Fruit fly (Drosophila melanogaster): ENCODE data around the gene CG17776.
A peak's percentile ranks its signal among the peaks of the same experiment; 100 is the strongest.

CG17776 gene

dm6 chrX:2166129-2166528 lies 18.4 kb upstream of the CG17776 start (continued):
- TF ChIP-seq chif (GFP tag; optimal IDR thresholded peaks at IDR 0.05) (peak in 1 of 2 experiments; percentile 51), CG12071 (GFP tag; optimal IDR thresholded peaks at IDR 0.05) (peak; percentile 32), CG2712 (tag; optimal IDR thresholded peaks at IDR 0.05) (peak; percentile 52), CG13123 (GFP tag; optimal IDR thresholded peaks at IDR 0.05) (no peak), CG15073 (GFP tag; optimal IDR thresholded peaks at IDR 0.05) (no peak), Awh (GFP tag; IDR thresholded peaks at IDR 0.05) (peak; percentile 69)

- TF ChIP-seq zfh1 (GFP tag; IDR thresholded peaks at IDR 0.05) = no peak
- no peak for TF ChIP-seq Stat92E (GFP tag; optimal IDR thresholded peaks at IDR 0.05)
- 0 out of 2 replicates have a peak, but pooled peaks have one; percentile 10 for TF ChIP-seq crol (GFP tag; IDR thresholded peaks at IDR 0.05)
- TF ChIP-seq CG2875 (GFP tag; optimal IDR thresholded peaks at IDR 0.05) = no peak
- no peak for TF ChIP-seq CG2129 (GFP tag; IDR thresholded peaks at IDR 0.05; ENCODE audit: partially characterized antibody)
- no peak for TF ChIP-seq dmrt11E (tag; optimal IDR thresholded peaks at IDR 0.05)
- TF ChIP-seq CG17328 (GFP tag; IDR thresholded peaks at IDR 0.05) = no peak
- no peak for TF ChIP-seq caup (GFP tag; optimal IDR thresholded peaks at IDR 0.05; ENCODE audit: severe bottlenecking)
- no peak for TF ChIP-seq ems (GFP tag; optimal IDR thresholded peaks at IDR 0.05)
- TF ChIP-seq CG18476 (GFP tag; optimal IDR thresholded peaks at IDR 0.05) = no peak
- TF ChIP-seq Pdp1 (GFP tag; optimal IDR thresholded peaks at IDR 0.05) = peak in 1 of 2 experiments; percentile 53
- no peak for TF ChIP-seq CG34422 (GFP tag; IDR thresholded peaks at IDR 0.05)
- no peak for TF ChIP-seq shn (GFP tag; optimal IDR thresholded peaks at IDR 0.05)
- no peak for TF ChIP-seq ATbp (GFP tag; optimal IDR thresholded peaks at IDR 0.05)
- TF ChIP-seq p53 (GFP tag; optimal IDR thresholded peaks at IDR 0.05) = no peak
- peak; percentile 44 for TF ChIP-seq cwo (GFP tag; optimal IDR thresholded peaks at IDR 0.05)
- no peak for TF ChIP-seq mirr (GFP tag; optimal IDR thresholded peaks at IDR 0.05)
- no peak for TF ChIP-seq CG1024 (GFP tag; IDR thresholded peaks at IDR 0.05)
- TF ChIP-seq CG17385 (GFP tag; optimal IDR thresholded peaks at IDR 0.05) = no peak
- TF ChIP-seq CG3407 (GFP tag; optimal IDR thresholded peaks at IDR 0.05) = no peak
- TF ChIP-seq abd-A (tag; optimal IDR thresholded peaks at IDR 0.05) = no peak
- no peak for TF ChIP-seq Poxn (GFP tag; IDR thresholded peaks at IDR 0.05)
- TF ChIP-seq Aef1 (GFP tag; IDR thresholded peaks at IDR 0.05) = no peak
- peak; percentile 85 for TF ChIP-seq Hr39 (optimal IDR thresholded peaks at IDR 0.05)
- TF ChIP-seq CG11560 (tag; IDR thresholded peaks at IDR 0.05) = no peak
- peak; percentile 79 for TF ChIP-seq sd (tag; optimal IDR thresholded peaks at IDR 0.05)
- no peak for TF ChIP-seq CG17802 (tag; optimal IDR thresholded peaks at IDR 0.05)
- TF ChIP-seq NC2α (GFP tag; optimal IDR thresholded peaks at IDR 0.05) = no peak
- TF ChIP-seq CG12236 (GFP tag; optimal IDR thresholded peaks at IDR 0.05) = no peak
- TF ChIP-seq maf-S (GFP tag; optimal IDR thresholded peaks at IDR 0.05) = no peak
- no peak for TF ChIP-seq CG12219 (GFP tag; optimal IDR thresholded peaks at IDR 0.05)
- TF ChIP-seq emc (GFP tag; optimal IDR thresholded peaks at IDR 0.05) = no peak
- no peak for TF ChIP-seq CG4282 (GFP tag; optimal IDR thresholded peaks at IDR 0.05)
- no peak for TF ChIP-seq CHES-1-like (GFP tag; optimal IDR thresholded peaks at IDR 0.05)
- TF ChIP-seq CG9727 (GFP tag; optimal IDR thresholded peaks at IDR 0.05) = no peak
- no peak for TF ChIP-seq CoRest (tag; optimal IDR thresholded peaks at IDR 0.05)
- peak; percentile 12 for TF ChIP-seq CG10543 (GFP tag; optimal IDR thresholded peaks at IDR 0.05)
- TF ChIP-seq bcd (GFP tag; optimal IDR thresholded peaks at IDR 0.05) = no peak
- no peak for TF ChIP-seq CG10462 (GFP tag; optimal IDR thresholded peaks at IDR 0.05)
- TF ChIP-seq CG8359 (GFP tag; optimal IDR thresholded peaks at IDR 0.05; ENCODE audit: borderline replicate concordance) = no peak
- peak; percentile 57 for TF ChIP-seq CG12769 (tag; optimal IDR thresholded peaks at IDR 0.05)
- no peak for TF ChIP-seq ab (GFP tag; optimal IDR thresholded peaks at IDR 0.05)
Observed at dm6 chrX:2168485-2169199, 15.9 kb upstream of the CG17776 start.
